Worm (Caenorhabditis elegans) whole organism, young adult: ENCODE data around the gene col-98.

Experiments used
- die-1 ChIP-seq: sonication (generic microtip); optimal IDR thresholded peaks from 2 replicates; lab custom pipeline; 2016; ENCODE audit warnings: missing genotype, mild to moderate bottlenecking, missing genetic modification characterization, missing compliant biosample characterization
- pha-4 ChIP-seq: fragments of 150-350 bp; sonication (generic microtip); optimal IDR thresholded peaks from 2 replicates; lab custom pipeline; 2014; ENCODE audit warnings: missing biosample characterization, missing genetic modification reagents, missing genetic modification characterization
- xnd-1 ChIP-seq: sonication (generic microtip); optimal IDR thresholded peaks from 2 replicates; lab custom pipeline; 2016; ENCODE audit warnings: missing genotype, missing genetic modification reagents, missing genetic modification characterization, missing compliant biosample characterization

DNA sequence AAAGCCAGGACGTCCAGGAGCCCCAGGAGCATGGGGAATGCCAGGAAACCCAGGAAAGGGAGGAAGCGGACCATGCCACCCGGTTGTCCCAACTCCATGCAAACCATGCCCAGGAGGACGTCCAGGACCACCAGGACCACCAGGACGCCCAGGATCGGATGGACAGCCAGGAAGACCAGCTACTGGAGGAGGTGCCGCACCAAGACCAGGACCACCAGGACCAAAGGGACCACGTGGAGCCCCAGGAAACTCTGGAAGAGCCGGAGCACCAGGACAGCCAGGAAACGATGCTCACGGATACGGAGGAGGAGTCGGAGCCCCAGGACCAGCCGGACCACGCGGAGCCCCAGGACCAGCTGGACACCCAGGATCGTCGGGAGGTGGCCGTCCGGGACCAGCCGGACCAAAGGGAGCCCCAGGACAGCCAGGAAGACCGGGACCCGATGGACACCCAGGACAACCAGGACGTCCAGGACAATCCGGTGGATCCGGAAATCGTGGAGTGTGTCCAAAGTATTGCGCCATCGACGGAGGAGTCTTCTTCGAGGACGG is 815 bp downstream of the col-98 start:
- TF ChIP-seq pha-4 (tag; lab: Kevin White, UChicago) = no peak
- TF ChIP-seq xnd-1 = no peak
- TF ChIP-seq die-1 = no peak
